Fruit fly (Drosophila melanogaster) whole organism, prepupa: Measurements from ENCODE around the gene yip7.
A peak's percentile ranks its signal among the peaks of the same experiment; 100 is the strongest.

Experiments
- Blimp-1 ChIP-seq: fragments of 200-800 bp; sonication (Bioruptor generic); optimal IDR thresholded peaks from 3 replicates; lab custom pipeline; 2017; ENCODE audit warnings: missing biosample characterization, missing genetic modification characterization, mild to moderate bottlenecking, moderate library complexity, missing genetic modification reagents
- CG10669 ChIP-seq: fragments of 200-800 bp; sonication (Bioruptor generic); optimal IDR thresholded peaks from 3 replicates; lab custom pipeline; 2018; ENCODE audit warnings: missing biosample characterization, mild to moderate bottlenecking, missing genetic modification characterization, moderate library complexity
- CG11294 ChIP-seq: fragments of 200-800 bp; sonication (Bioruptor generic); IDR thresholded peaks from 2 replicates; pipeline ENCODE4 v1.3.6; 2022; ENCODE audit warnings: missing biosample characterization, missing genetic modification characterization
- CG11902 ChIP-seq: fragments of 200-800 bp; sonication (Bioruptor generic); optimal IDR thresholded peaks from 3 replicates; lab custom pipeline; 2016; ENCODE audit warnings: missing biosample characterization, missing genetic modification characterization
- CG15336 ChIP-seq: fragments of 200-800 bp; sonication (Bioruptor generic); IDR thresholded peaks from 2 replicates; pipeline ENCODE4 v1.3.6; 2022; ENCODE audit warnings: missing biosample characterization, missing genetic modification characterization
- CG1621 ChIP-seq: fragments of 200-800 bp; sonication (Bioruptor generic); optimal IDR thresholded peaks from 3 replicates; lab custom pipeline; 2018; ENCODE audit warnings: missing biosample characterization, mild to moderate bottlenecking, missing genetic modification characterization
- CG16779 ChIP-seq: fragments of 200-800 bp; sonication (Bioruptor generic); optimal IDR thresholded peaks from 3 replicates; lab custom pipeline; 2017; ENCODE audit warnings: missing biosample characterization, mild to moderate bottlenecking, missing genetic modification characterization
- CG31627 ChIP-seq: fragments of 200-800 bp; sonication (Bioruptor generic); optimal IDR thresholded peaks from 3 replicates; lab custom pipeline; 2016; ENCODE audit warnings: missing biosample characterization, missing genetic modification characterization
- CG3919 ChIP-seq: fragments of 200-800 bp; sonication (Bioruptor generic); optimal IDR thresholded peaks from 3 replicates; lab custom pipeline; 2016; ENCODE audit warnings: missing biosample characterization, missing genetic modification characterization
- CG6792 ChIP-seq: fragments of 200-800 bp; sonication (Bioruptor generic); optimal IDR thresholded peaks from 3 replicates; lab custom pipeline; 2016; ENCODE audit warnings: missing biosample characterization, missing genetic modification characterization
- CG6854 ChIP-seq: fragments of 200-800 bp; sonication (Bioruptor generic); optimal IDR thresholded peaks from 2 replicates; lab custom pipeline; 2017; ENCODE audit warnings: missing biosample characterization, mild to moderate bottlenecking, missing genetic modification characterization
- CG7368 ChIP-seq: fragments of 200-800 bp; sonication (Bioruptor generic); optimal IDR thresholded peaks from 3 replicates; lab custom pipeline; 2016; ENCODE audit warnings: missing biosample characterization, missing genetic modification characterization
- CG8319 ChIP-seq: fragments of 200-800 bp; sonication (Bioruptor generic); optimal IDR thresholded peaks from 3 replicates; lab custom pipeline; 2016; ENCODE audit warnings: missing biosample characterization, missing genetic modification characterization
- CG8632 ChIP-seq: fragments of 200-800 bp; sonication (Bioruptor generic); optimal IDR thresholded peaks from 3 replicates; lab custom pipeline; 2016; ENCODE audit warnings: missing biosample characterization, missing genetic modification characterization
- Eip75B ChIP-seq: fragments of 200-800 bp; sonication (Bioruptor generic); optimal IDR thresholded peaks from 3 replicates; lab custom pipeline; 2016; ENCODE audit warnings: missing biosample characterization, missing genetic modification characterization
- Eip78C ChIP-seq: fragments of 200-800 bp; sonication (Bioruptor generic); peaks from one replicate; lab custom pipeline; 2016; ENCODE audit warnings: missing biosample characterization, missing genetic modification characterization
- Eip93F ChIP-seq: fragments of 200-800 bp; sonication (Bioruptor generic); optimal IDR thresholded peaks from 2 replicates; lab custom pipeline; 2016; ENCODE audit warnings: missing biosample characterization, mild to moderate bottlenecking, missing genetic modification characterization
- Hr38 ChIP-seq: sonication (Bioruptor generic); optimal IDR thresholded peaks from 2 replicates; lab custom pipeline; 2016; ENCODE audit warnings: missing biosample characterization, missing genetic modification characterization
- Hr39 ChIP-seq: fragments of 200-800 bp; sonication (Bioruptor generic); optimal IDR thresholded peaks from 2 replicates; lab custom pipeline; 2016; ENCODE audit warnings: missing biosample characterization, missing genetic modification characterization
- Lpt ChIP-seq: fragments of 200-800 bp; sonication (Bioruptor generic); optimal IDR thresholded peaks from 3 replicates; lab custom pipeline; 2016; ENCODE audit warnings: missing biosample characterization, missing genetic modification characterization
- Met ChIP-seq: fragments of 200-800 bp; sonication (Bioruptor generic); optimal IDR thresholded peaks from 3 replicates; lab custom pipeline; 2016; ENCODE audit warnings: missing biosample characterization, missing genetic modification characterization
- OdsH ChIP-seq: fragments of 200-800 bp; sonication (Bioruptor generic); optimal IDR thresholded peaks from 3 replicates; lab custom pipeline; 2016; ENCODE audit warnings: missing biosample characterization, missing genetic modification characterization
- Sox102F ChIP-seq: fragments of 200-800 bp; sonication (Bioruptor generic); optimal IDR thresholded peaks from 2 replicates; lab custom pipeline; 2016; ENCODE audit warnings: missing biosample characterization, mild to moderate bottlenecking, missing genetic modification characterization
- Sox14 ChIP-seq: fragments of 200-800 bp; sonication (Bioruptor generic); optimal IDR thresholded peaks from 3 replicates; lab custom pipeline; 2016; ENCODE audit warnings: missing biosample characterization, missing genetic modification characterization
- Sox15 ChIP-seq: fragments of 200-800 bp; sonication (Bioruptor generic); optimal IDR thresholded peaks from 3 replicates; lab custom pipeline; 2016; ENCODE audit warnings: missing biosample characterization, missing genetic modification characterization
- acj6 ChIP-seq: fragments of 200-800 bp; sonication (Bioruptor generic); optimal IDR thresholded peaks from 3 replicates; lab custom pipeline; 2016; ENCODE audit warnings: missing biosample characterization, missing genetic modification characterization
- cyc ChIP-seq: fragments of 200-800 bp; sonication (Bioruptor generic); optimal IDR thresholded peaks from 3 replicates; lab custom pipeline; 2016; ENCODE audit warnings: missing biosample characterization, missing genetic modification characterization
- esn ChIP-seq: fragments of 200-800 bp; sonication (Bioruptor generic); optimal IDR thresholded peaks from 2 replicates; lab custom pipeline; 2016; ENCODE audit warnings: missing biosample characterization, mild to moderate bottlenecking, missing genetic modification characterization, moderate library complexity
- fkh ChIP-seq: fragments of 200-800 bp; sonication (Bioruptor generic); optimal IDR thresholded peaks from 3 replicates; lab custom pipeline; 2017; ENCODE audit warnings: missing biosample characterization, mild to moderate bottlenecking, missing genetic modification characterization, moderate library complexity
- lz ChIP-seq: fragments of 200-800 bp; sonication (Bioruptor generic); optimal IDR thresholded peaks from 3 replicates; lab custom pipeline; 2016; ENCODE audit warnings: missing biosample characterization, missing genetic modification characterization
- ss ChIP-seq, 2 experiments: fragments of 200-800 bp; sonication (Bioruptor generic); optimal IDR thresholded peaks; 2 replicates in 1 of 2; 3 replicates in 1 of 2; lab custom pipeline; 2017 to 2018; ENCODE audit warnings: mild to moderate bottlenecking in 2 of 2, missing biosample characterization in 2 of 2, missing genetic modification characterization in 2 of 2, moderate library complexity in 1 of 2
- svp ChIP-seq: fragments of 200-800 bp; sonication (Bioruptor generic); peaks from one replicate; lab custom pipeline; 2016; ENCODE audit warnings: missing biosample characterization, missing genetic modification characterization
- topi ChIP-seq: fragments of 200-800 bp; sonication (Bioruptor generic); optimal IDR thresholded peaks from 3 replicates; lab custom pipeline; 2016; ENCODE audit warnings: missing biosample characterization, missing genetic modification characterization
- vri ChIP-seq: fragments of 200-800 bp; sonication (Bioruptor generic); optimal IDR thresholded peaks from 3 replicates; lab custom pipeline; 2016; ENCODE audit warnings: missing biosample characterization, mild to moderate bottlenecking, missing genetic modification characterization

Gene yip7

dm6 chr3L:6036811-6037210, 1.8 kb downstream of the yip7 start, which contains the start of gene CG6462:
CG6462 (plus strand) TSS chr3L:6037111.
- no peak for TF ChIP-seq topi
- no peak for TF ChIP-seq CG8319 (GFP tag; lab: Kevin White, UChicago)
- no peak for TF ChIP-seq Hr39 (GFP tag; lab: Kevin White, UChicago)
- TF ChIP-seq Blimp-1 (GFP tag; lab: Kevin White, UChicago): no peak
- TF ChIP-seq CG16779 (tag; lab: Kevin White, UChicago): no peak
- no peak for TF ChIP-seq lz
- no peak for TF ChIP-seq CG6854 (GFP tag; lab: Kevin White, UChicago)
- TF ChIP-seq Eip78C (GFP tag; lab: Kevin White, UChicago): no peak
- TF ChIP-seq Eip75B (GFP tag; lab: Kevin White, UChicago): no peak
- no peak for TF ChIP-seq Eip93F (GFP tag; lab: Kevin White, UChicago)
- no peak for TF ChIP-seq CG8632
- TF ChIP-seq cyc (GFP tag; lab: Kevin White, UChicago): no peak
- no peak for TF ChIP-seq acj6 (GFP tag; lab: Kevin White, UChicago)
- TF ChIP-seq CG6792 (GFP tag; lab: Kevin White, UChicago): no peak
- no peak for TF ChIP-seq Lpt (GFP tag; lab: Kevin White, UChicago)
- no peak for TF ChIP-seq CG15336

DNA sequence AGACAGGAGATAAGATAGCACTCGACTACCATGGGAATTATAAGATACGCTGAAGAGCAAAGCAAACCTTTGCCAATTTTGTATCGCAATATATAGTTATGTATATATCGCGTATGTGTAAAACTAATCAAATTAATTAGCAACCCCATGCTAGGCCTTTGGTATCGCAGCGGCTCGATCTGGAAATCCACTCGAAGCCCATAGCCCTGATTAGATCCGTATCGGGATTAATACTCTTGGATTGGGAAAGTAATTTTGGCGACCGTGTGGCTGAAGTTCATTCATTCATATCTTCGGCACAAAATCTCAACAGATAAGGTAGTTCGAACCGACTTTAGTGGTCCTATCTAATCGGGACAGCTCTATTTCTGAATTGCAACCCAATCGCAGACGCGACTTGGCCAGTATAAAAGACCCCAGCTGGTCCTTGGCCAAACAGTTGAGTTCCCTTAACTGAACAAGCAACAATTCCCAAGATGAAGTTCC, 3.7 kb downstream of the yip7 start, which contains the start of gene Jon65Aiv:
Gene Jon65Aiv, plus strand, starts transcription at position 436 of the 486 bp plus-strand sequence.
- TF ChIP-seq ss (GFP tag; optimal IDR thresholded peaks at IDR 0.05; lab: Kevin White, UChicago) (no peak), Hr38 (GFP tag; lab: Kevin White, UChicago) (no peak), CG16779 (tag; lab: Kevin White, UChicago) (no peak), Eip78C (GFP tag; lab: Kevin White, UChicago) (peak; percentile 9), Sox15 (GFP tag; lab: Kevin White, UChicago) (no peak), CG10669 (no peak), CG7368 (GFP tag; lab: Kevin White, UChicago) (no peak)

DNA sequence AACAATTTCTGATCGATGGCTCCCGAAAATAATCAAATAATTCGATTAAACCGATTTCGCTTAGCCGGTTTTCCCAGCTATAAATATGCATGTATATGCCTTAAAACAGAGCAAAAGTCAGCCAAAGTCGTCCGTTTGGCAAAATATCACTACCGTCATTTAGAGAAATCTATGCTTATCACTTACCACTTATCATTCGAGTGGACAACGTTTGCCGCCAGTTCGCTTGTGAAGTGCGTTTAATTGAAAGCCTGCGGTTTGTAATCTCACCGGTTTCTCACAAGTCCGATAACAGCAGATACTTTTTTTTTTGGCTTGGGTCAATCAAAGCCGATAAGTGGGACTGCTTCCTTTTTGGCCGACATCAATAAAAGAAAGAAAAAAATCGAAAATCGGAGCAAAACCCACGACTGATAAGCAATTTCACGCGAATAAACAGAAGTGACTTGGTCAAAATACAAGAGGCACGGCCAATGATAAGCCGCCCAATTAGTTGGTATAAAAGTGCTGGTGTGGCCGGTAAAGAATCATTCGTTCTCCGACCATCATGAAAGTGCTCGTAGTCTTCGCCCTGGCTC, 15.3 kb downstream of the yip7 start, which contains the start of gene Jon65Aiii:
Gene Jon65Aiii, plus strand, starts transcription at position 528 of the 578 bp plus-strand sequence.
- no peak for TF ChIP-seq CG11902
- peak; percentile 46 for TF ChIP-seq vri (GFP tag; lab: Kevin White, UChicago)
- TF ChIP-seq CG3919 (GFP tag; lab: Kevin White, UChicago): no peak
- TF ChIP-seq, all 60 proteins: peak for 1

- TF ChIP-seq Sox102F (GFP tag; lab: Kevin White, UChicago) (no peak), Met (GFP tag; lab: Kevin White, UChicago) (no peak), vri (GFP tag; lab: Kevin White, UChicago) (peak; percentile 7), ss (GFP tag; optimal IDR thresholded peaks at IDR 0.05; lab: Kevin White, UChicago) (no peak)
These were observed 17.0 kb downstream of the yip7 start, which contains the start of gene Jon65Aii for dm6 chr3L:6052021-6052420. Jon65Aii (plus strand) TSS chr3L:6052321.

DNA sequence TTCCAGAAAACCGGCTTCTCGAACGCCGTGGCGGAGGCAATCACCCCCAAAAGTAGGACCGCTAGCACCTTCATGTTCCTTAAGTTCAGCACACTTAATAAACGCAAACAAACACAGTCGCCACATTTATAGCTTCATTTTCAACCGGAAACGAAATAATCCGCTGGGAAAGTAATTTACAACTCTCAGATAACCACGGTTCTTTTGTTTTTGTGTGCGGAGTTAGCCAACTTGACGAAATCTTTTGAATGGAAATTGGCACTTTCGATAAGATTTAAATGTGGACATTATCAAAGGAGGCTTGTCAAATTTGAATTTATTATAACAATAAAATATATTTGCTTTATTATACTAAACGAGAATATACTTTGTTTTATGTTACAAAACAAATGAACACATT, 19.3 kb downstream of the yip7 start, which contains the start of gene Jon65Ai:
Gene Jon65Ai, minus strand, starts transcription at position 101 of the 400 bp plus-strand sequence.
- TF ChIP-seq CG6792 (GFP tag; lab: Kevin White, UChicago): no peak
- no peak for TF ChIP-seq CG11294 (GFP tag; lab: Robert Waterston, UW)
- no peak for TF ChIP-seq OdsH
- TF ChIP-seq CG8632: no peak

DNA sequence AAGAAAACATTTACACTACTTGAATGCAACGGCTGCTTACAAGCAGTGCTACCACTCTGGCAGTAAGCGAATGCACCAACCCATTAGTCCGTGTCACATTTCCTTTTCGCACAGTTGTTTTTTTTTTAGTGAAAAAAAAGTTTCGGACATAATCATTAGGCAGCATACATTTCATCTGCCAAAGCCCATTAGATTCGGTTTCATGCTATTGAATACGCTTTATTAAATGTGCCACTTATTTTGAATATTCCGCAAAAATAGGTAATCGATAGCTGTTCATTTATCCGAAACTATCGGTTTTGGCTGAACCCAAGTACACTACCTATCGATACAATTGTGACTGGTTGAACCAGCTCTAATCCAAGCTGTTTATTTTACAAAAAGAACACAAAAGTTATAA, 19.8 kb downstream of the yip7 start, which contains the start of gene tant:
Gene tant, plus strand, starts transcription at position 334 of the 400 bp plus-strand sequence.
- TF ChIP-seq Sox14 (peak; percentile 42), svp (GFP tag; lab: Kevin White, UChicago) (peak; percentile 34), CG1621 (tag; lab: Kevin White, UChicago) (no peak), cyc (GFP tag; lab: Kevin White, UChicago) (no peak), CG31627 (GFP tag; lab: Kevin White, UChicago) (peak; percentile 9), fkh (GFP tag; lab: Kevin White, UChicago) (peak; percentile 88), esn (GFP tag; lab: Kevin White, UChicago) (peak; percentile 25)
- TF ChIP-seq, all 60 proteins: peak for 5
